Worm (Caenorhabditis elegans) whole organism, dauer: ENCODE results near the gene R06B10.7.

Experiments
- unc-62 ChIP-seq: sonication (generic microtip); optimal IDR thresholded peaks from 2 replicates; lab custom pipeline; 2017; ENCODE audit warnings: missing biosample characterization, missing genetic modification reagents, missing genetic modification characterization

Gene R06B10.7

ce11 chrIII:989558-989957 lies 11.6 kb downstream of the R06B10.7 start:
- no peak for TF ChIP-seq unc-62 (GFP tag; lab: Kevin White, UChicago)

DNA sequence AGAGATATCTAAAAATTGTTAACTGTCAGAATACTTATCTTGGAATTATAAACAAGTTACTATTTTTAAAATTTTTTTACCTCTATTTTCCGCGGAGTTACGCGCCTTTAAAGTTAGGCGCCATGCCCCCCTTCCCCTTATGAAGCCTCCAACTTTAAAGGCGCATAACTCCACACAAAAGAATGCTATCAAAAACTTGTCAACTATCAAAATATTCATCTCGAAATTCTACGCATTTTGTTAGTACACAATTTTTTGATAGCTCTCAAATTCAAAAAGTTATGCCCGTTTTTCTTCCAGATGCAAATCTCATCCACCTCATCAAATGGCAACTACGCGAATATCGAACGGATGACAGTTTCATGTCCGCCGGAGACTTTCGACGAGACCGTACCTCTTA lies 18.2 kb downstream of the R06B10.7 start, which contains the start of gene tbc-10:
tbc-10 (plus strand) TSS at position 301 of the 400 bp plus-strand sequence.
- no peak for TF ChIP-seq unc-62 (GFP tag; lab: Kevin White, UChicago)

- TF ChIP-seq unc-62 (GFP tag; lab: Kevin White, UChicago) = no peak
Measured at ce11 chrIII:981960-982359, 19.2 kb downstream of the R06B10.7 start.

DNA sequence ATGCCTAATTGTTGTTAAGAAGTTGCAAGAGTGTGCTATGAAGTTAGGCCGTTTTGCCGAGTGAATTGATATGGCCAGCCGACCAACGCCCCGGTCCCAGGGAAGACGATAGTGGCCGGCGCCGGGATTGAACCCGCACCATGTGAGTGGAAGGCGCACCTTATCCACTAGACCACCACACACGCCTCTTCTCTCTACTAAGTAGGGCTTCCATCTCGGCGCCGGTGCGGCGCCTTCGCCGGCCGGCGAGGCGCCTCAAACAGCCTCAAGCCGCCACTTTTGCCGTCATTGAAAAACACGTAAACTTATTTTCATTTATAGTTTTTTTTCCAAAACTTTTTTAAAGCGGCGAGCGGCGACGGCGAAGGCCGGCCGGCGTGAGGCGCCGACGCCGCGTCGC lies 22.3 kb downstream of the R06B10.7 start:
- no peak for TF ChIP-seq unc-62 (GFP tag; lab: Kevin White, UChicago)

DNA sequence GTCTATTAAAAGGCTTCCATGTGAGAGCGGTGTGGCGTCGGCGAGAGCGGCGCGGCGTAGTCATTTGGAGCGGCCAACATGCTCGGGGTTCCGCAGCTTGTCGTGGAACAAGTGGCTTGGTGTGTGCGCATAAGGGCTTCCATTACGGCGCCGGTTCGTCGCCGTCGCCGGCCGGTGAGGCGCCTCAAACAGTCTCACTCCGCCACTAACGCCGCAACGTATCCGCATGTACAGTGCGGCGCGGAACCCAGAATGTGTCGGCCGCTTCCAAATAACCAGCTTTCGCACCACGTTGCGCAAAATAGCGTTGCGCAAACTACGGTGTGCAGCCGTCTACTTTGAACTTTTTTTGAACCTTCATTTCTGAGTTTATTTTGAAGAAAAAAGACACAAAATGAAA lies 30.3 kb downstream of the R06B10.7 start:
- no peak for TF ChIP-seq unc-62 (GFP tag; lab: Kevin White, UChicago)

ce11 chrIII:966259-966658 lies 34.9 kb downstream of the R06B10.7 start:
- no peak for TF ChIP-seq unc-62 (GFP tag; lab: Kevin White, UChicago)

- no peak for TF ChIP-seq unc-62 (GFP tag; lab: Kevin White, UChicago)
Measured at ce11 chrIII:964637-965036, 36.6 kb downstream of the R06B10.7 start.

- no peak for TF ChIP-seq unc-62 (GFP tag; lab: Kevin White, UChicago)
Measured at ce11 chrIII:961948-962347, 39.2 kb downstream of the R06B10.7 start, which contains the start of gene fbxa-51. TSS of gene fbxa-51 (plus strand) at chrIII:962269.

- no peak for TF ChIP-seq unc-62 (GFP tag; lab: Kevin White, UChicago)
Measured at ce11 chrIII:955981-956380, 45.2 kb downstream of the R06B10.7 start, which contains the start of gene fbxa-54. TSS of gene fbxa-54 (plus strand) at chrIII:956334.

DNA sequence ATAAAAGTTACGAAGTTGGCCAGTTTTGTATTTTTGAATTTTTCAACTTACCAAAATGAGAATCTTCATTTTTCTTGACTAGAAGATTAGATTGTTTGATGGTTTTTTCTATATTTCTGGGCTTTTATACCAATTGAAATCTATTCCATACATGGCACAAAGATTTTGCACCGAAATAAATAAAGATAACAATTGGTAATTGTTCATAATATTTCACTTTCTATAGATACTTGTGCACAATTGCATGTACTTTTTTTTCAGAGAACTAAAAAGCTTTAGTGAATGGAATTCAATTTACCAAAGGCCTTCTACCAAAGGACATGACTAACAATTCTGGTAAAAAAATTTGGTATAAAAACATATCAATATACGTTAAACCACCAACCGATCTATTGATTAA lies 46.6 kb downstream of the R06B10.7 start, which contains the start of the genes T12B5.15 and T12B5.14:
T12B5.15 (minus strand) TSS at position 101 of the 400 bp plus-strand sequence.
T12B5.14 (plus strand) TSS at position 321 of the 400 bp plus-strand sequence.
- no peak for TF ChIP-seq unc-62 (GFP tag; lab: Kevin White, UChicago)

DNA sequence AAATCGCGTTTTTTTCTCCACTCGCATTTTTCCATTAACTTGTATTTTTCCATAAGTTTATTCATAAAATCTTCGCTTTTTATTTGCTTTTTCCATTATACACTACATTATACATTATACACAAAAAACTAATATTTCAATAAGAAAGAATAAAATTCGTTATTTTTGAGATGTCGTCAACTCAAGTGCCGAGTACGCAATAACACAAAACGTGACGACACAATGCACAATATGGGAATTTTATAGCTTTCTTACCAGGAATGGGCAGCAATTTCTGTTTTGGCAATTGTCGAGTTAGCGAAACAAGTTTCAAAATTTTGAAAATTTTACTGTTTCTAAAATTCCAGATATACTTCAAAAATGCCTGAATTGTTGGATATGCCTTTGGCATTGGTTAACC lies 49.0 kb downstream of the R06B10.7 start, which contains the start of gene fbxa-10:
fbxa-10 (plus strand) TSS at position 207 of the 400 bp plus-strand sequence.
- no peak for TF ChIP-seq unc-62 (GFP tag; lab: Kevin White, UChicago)
